Fruit fly (Drosophila melanogaster) Kc167 (cell line): ENCODE measurements around the gene CG43993.

Experiments
- Myc ChIP-seq: fragments of >200 bp; optimal IDR thresholded peaks from 2 replicates; lab custom pipeline; 2017; ENCODE audit warnings: missing external identifiers
- Sin3A ChIP-seq: fragments of >200 bp; optimal IDR thresholded peaks from 2 replicates; lab custom pipeline; 2018; ENCODE audit warnings: missing external identifiers
- h ChIP-seq: fragments of >200 bp; optimal IDR thresholded peaks from 3 replicates; lab custom pipeline; 2018; ENCODE audit warnings: missing external identifiers
- insv ChIP-seq: fragments of >200 bp; optimal IDR thresholded peaks from 3 replicates; lab custom pipeline; 2018; ENCODE audit warnings: missing external identifiers
- psq ChIP-seq: fragments of >200 bp; optimal IDR thresholded peaks from 2 replicates; lab custom pipeline; 2017; ENCODE audit warnings: missing external identifiers
- ttk ChIP-seq: sonication (Bioruptor generic); optimal IDR thresholded peaks from 2 replicates; lab custom pipeline; 2017; ENCODE audit warnings: missing external identifiers

The CG43993 gene

dm6 chr3L:12032257-12032656 lies at the start of gene CG43993:
TSS of gene CG43993 (plus strand) at chr3L:12032557.
- no peak for TF ChIP-seq h (lab: Kevin White, UChicago)
- no peak for TF ChIP-seq ttk (lab: Kevin White, UChicago)
- TF ChIP-seq Myc (lab: Kevin White, UChicago): no peak
- no peak for TF ChIP-seq Sin3A (lab: Kevin White, UChicago)
- no peak for TF ChIP-seq insv (lab: Kevin White, UChicago)
- TF ChIP-seq psq: no peak

dm6 chr3L:11984606-11985005 lies 47.8 kb upstream of the CG43993 start, which contains the start of gene CG6938:
TSS of gene CG6938 (plus strand) at chr3L:11984906.
- TF ChIP-seq psq (no peak), Sin3A (lab: Kevin White, UChicago) (no peak), h (lab: Kevin White, UChicago) (no peak), Myc (lab: Kevin White, UChicago) (no peak), insv (lab: Kevin White, UChicago) (no peak), ttk (lab: Kevin White, UChicago) (no peak)

- TF ChIP-seq h (lab: Kevin White, UChicago) (no peak), ttk (lab: Kevin White, UChicago) (no peak), insv (lab: Kevin White, UChicago) (no peak), psq (no peak), Myc (lab: Kevin White, UChicago) (no peak), Sin3A (lab: Kevin White, UChicago) (no peak)
Measured at dm6 chr3L:11990436-11990835, 41.9 kb upstream of the CG43993 start, which contains the start of gene CG6931. TSS of gene CG6931 (plus strand) at chr3L:11990736.

dm6 chr3L:11992960-11993359 lies 39.4 kb upstream of the CG43993 start, which contains the start of gene viaf:
TSS of gene viaf (minus strand) at chr3L:11993179.
- TF ChIP-seq psq (no peak), h (lab: Kevin White, UChicago) (no peak), insv (lab: Kevin White, UChicago) (no peak)

dm6 chr3L:11997959-11998358 lies 34.4 kb upstream of the CG43993 start, which contains the start of gene Grip163:
TSS of gene Grip163 (minus strand) at chr3L:11998138.
- TF ChIP-seq h (lab: Kevin White, UChicago): no peak
- TF ChIP-seq Sin3A (lab: Kevin White, UChicago): no peak
- TF ChIP-seq psq: no peak
- TF ChIP-seq ttk (lab: Kevin White, UChicago): no peak
- TF ChIP-seq Myc (lab: Kevin White, UChicago): no peak
- no peak for TF ChIP-seq insv (lab: Kevin White, UChicago)

dm6 chr3L:12002321-12003248 lies 29.8 kb upstream of the CG43993 start, which contains the start of the genes Pop2 and CG6928:
TSS of gene Pop2 (minus strand) at chr3L:12002915.
TSS of gene CG6928 (plus strand) at chr3L:12003155.
- TF ChIP-seq ttk (lab: Kevin White, UChicago): no peak
- TF ChIP-seq Sin3A (lab: Kevin White, UChicago): no peak
- TF ChIP-seq h (lab: Kevin White, UChicago): no peak
- TF ChIP-seq insv (lab: Kevin White, UChicago): no peak
- no peak for TF ChIP-seq psq
- no peak for TF ChIP-seq Myc (lab: Kevin White, UChicago)

dm6 chr3L:12003457-12003856 lies 28.9 kb upstream of the CG43993 start:
- TF ChIP-seq h (lab: Kevin White, UChicago): no peak
- no peak for TF ChIP-seq ttk (lab: Kevin White, UChicago)
- TF ChIP-seq Myc (lab: Kevin White, UChicago): no peak
- no peak for TF ChIP-seq Sin3A (lab: Kevin White, UChicago)
- TF ChIP-seq psq: no peak
- no peak for TF ChIP-seq insv (lab: Kevin White, UChicago)

dm6 chr3L:12004136-12004535 lies 28.2 kb upstream of the CG43993 start:
- no peak for TF ChIP-seq psq
- TF ChIP-seq insv (lab: Kevin White, UChicago): no peak
- no peak for TF ChIP-seq Myc (lab: Kevin White, UChicago)
- no peak for TF ChIP-seq Sin3A (lab: Kevin White, UChicago)
- no peak for TF ChIP-seq h (lab: Kevin White, UChicago)
- TF ChIP-seq ttk (lab: Kevin White, UChicago): no peak

- no peak for TF ChIP-seq psq
- TF ChIP-seq ttk (lab: Kevin White, UChicago): no peak
- no peak for TF ChIP-seq Sin3A (lab: Kevin White, UChicago)
- TF ChIP-seq Myc (lab: Kevin White, UChicago): no peak
- no peak for TF ChIP-seq h (lab: Kevin White, UChicago)
- TF ChIP-seq insv (lab: Kevin White, UChicago): no peak
Measured at dm6 chr3L:12007945-12008344, 24.4 kb upstream of the CG43993 start.

dm6 chr3L:12013698-12014097 lies 18.7 kb upstream of the CG43993 start:
- TF ChIP-seq Myc (lab: Kevin White, UChicago): no peak
- TF ChIP-seq Sin3A (lab: Kevin White, UChicago): no peak
- no peak for TF ChIP-seq psq
- no peak for TF ChIP-seq h (lab: Kevin White, UChicago)
- TF ChIP-seq insv (lab: Kevin White, UChicago): no peak
- TF ChIP-seq ttk (lab: Kevin White, UChicago): no peak

- TF ChIP-seq insv (lab: Kevin White, UChicago) (no peak), Myc (lab: Kevin White, UChicago) (no peak), Sin3A (lab: Kevin White, UChicago) (no peak), h (lab: Kevin White, UChicago) (no peak), ttk (lab: Kevin White, UChicago) (no peak), psq (no peak)
Measured at dm6 chr3L:12014272-12014671, 18.1 kb upstream of the CG43993 start.
